Fruit fly (Drosophila melanogaster): ENCODE results near the gene PTPMT1.

PTPMT1 gene

DNA sequence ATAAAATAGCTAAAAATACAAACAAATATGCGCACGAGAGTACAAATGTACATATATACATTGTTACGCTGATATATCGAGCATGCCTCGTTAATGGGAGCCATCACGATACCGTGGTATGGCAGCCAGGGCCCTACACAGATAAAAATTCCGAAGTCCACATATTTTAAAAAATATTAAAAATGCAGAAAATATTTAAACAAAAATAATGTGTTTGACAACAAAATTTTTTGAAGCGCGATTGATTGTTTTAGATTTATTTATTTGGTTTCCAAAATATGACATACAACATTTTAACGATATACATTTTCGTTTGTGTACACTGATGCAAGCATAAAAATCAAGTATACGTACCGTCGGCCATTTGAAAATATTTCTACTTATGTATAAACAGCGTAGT, 31.4 kb upstream of the PTPMT1 start (continued):
- TF ChIP-seq CG14050 (GFP tag; IDR thresholded peaks at IDR 0.05) (peak; percentile 67), CG6254 (GFP tag; optimal IDR thresholded peaks at IDR 0.05) (no peak), Spps (tag; optimal IDR thresholded peaks at IDR 0.05) (peak; percentile 23), CG11560 (tag; IDR thresholded peaks at IDR 0.05) (peak; percentile 58; the same call in 2 of the 3 replicates), Taf1 (GFP tag; IDR thresholded peaks at IDR 0.05) (peak; percentile 70; the same call in 1 of the 2 replicates), CG9609 (GFP tag; optimal IDR thresholded peaks at IDR 0.05) (peak; percentile 43), CG8478 (optimal IDR thresholded peaks at IDR 0.05) (no peak), CG34376 (GFP tag; optimal IDR thresholded peaks at IDR 0.05) (no peak), ro (GFP tag; IDR thresholded peaks at IDR 0.05) (no peak), CG18764 (GFP tag; optimal IDR thresholded peaks at IDR 0.05) (peak; percentile 64), CG14441 (GFP tag; IDR thresholded peaks at IDR 0.05) (peak; percentile 79), Vsx1 (GFP tag; optimal IDR thresholded peaks at IDR 0.05) (peak; percentile 35), bowl (GFP tag; IDR thresholded peaks at IDR 0.05) (0 out of 2 replicates have a peak, but pooled peaks have one; percentile 35), CG7928 (GFP tag; optimal IDR thresholded peaks at IDR 0.05) (peak; percentile 55), Awh (GFP tag; IDR thresholded peaks at IDR 0.05) (0 out of 2 replicates have a peak, but pooled peaks have one; percentile 46), lov (optimal IDR thresholded peaks at IDR 0.05) (no peak), lov (GFP tag; IDR thresholded peaks at IDR 0.05) (no peak), Dad (GFP tag; optimal IDR thresholded peaks at IDR 0.05) (peak; percentile 42), Drgx (GFP tag; IDR thresholded peaks at IDR 0.05) (peak; percentile 88), grau (tag; optimal IDR thresholded peaks at IDR 0.05) (peak; percentile 87), CG32532 (GFP tag; IDR thresholded peaks at IDR 0.05) (peak; percentile 93)

DNA sequence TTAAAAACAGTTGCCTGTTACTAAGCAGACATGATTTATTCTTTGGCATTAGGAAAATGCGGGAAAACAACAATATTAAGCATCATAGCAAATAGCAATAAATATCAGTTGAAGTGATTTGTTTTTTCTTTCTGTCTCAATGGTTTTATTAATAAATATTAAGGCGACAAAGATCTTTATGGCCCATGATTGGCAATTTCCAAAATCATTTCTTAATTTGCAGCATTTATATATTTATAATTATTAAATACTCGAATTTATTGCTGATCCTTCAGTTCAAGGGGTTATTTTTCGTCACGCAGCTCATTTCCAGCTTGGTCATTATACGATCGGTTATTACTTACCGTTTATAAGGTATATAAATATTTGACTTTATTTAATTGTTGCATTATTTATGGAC, 30.5 kb upstream of the PTPMT1 start:
- TF ChIP-seq sima (GFP tag; optimal IDR thresholded peaks at IDR 0.05) = no peak
- no peak for TF ChIP-seq Hey (tag; optimal IDR thresholded peaks at IDR 0.05)
- TF ChIP-seq wdn (GFP tag; IDR thresholded peaks at IDR 0.05) = no peak
- no peak for TF ChIP-seq CG33557 (GFP tag; optimal IDR thresholded peaks at IDR 0.05)
- TF ChIP-seq CG12236 (GFP tag; optimal IDR thresholded peaks at IDR 0.05) = no peak
- TF ChIP-seq exex (tag; optimal IDR thresholded peaks at IDR 0.05) = peak; percentile 96

DNA sequence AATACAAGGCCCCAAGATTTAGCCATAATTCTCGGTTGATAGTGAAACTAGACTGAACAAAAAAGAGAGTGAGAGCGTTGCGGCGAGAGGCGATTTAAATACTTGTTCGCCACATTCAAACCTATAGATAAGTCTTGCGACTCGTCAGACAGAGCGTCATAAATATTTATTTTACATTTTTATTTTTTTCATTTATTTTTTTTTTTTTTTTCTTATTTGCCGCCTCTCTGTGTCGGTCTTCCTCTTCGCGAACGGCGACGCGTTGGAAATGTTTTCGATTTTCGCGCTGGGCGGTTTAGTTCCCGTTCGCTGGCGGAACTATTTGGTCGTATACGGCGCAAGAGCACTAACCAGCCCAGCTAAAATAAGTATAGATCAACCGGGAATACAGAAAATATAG, 30.1 kb upstream of the PTPMT1 start:
- TF ChIP-seq CG31224 (GFP tag; IDR thresholded peaks at IDR 0.05) (no peak), org-1 (GFP tag; optimal IDR thresholded peaks at IDR 0.05) (no peak), Drgx (GFP tag; IDR thresholded peaks at IDR 0.05) (peak; percentile 51; the same call in 1 of the 2 replicates), CG10543 (GFP tag; optimal IDR thresholded peaks at IDR 0.05) (peak; percentile 0), nerfin-2 (GFP tag; IDR thresholded peaks at IDR 0.05; ENCODE audit: partially characterized antibody) (0 out of 2 replicates have a peak, but pooled peaks have one; percentile 9), NC2β (GFP tag; optimal IDR thresholded peaks at IDR 0.05) (no peak), Adf1 (GFP tag; IDR thresholded peaks at IDR 0.05) (0 out of 2 replicates have a peak, but pooled peaks have one; percentile 19), CG13287 (GFP tag; IDR thresholded peaks at IDR 0.05; ENCODE audit: partially characterized antibody) (peak; percentile 22; the same call in 1 of the 2 replicates), CG17385 (GFP tag; optimal IDR thresholded peaks at IDR 0.05) (peak; percentile 45), gce (GFP tag; IDR thresholded peaks at IDR 0.05) (no peak), Trl (optimal IDR thresholded peaks at IDR 0.05) (peak in 1 of 2 experiments; percentile 31), Trl (GFP tag; optimal IDR thresholded peaks at IDR 0.05) (no peak), sens (GFP tag) (peak; percentile 41), bsh (GFP tag; optimal IDR thresholded peaks at IDR 0.05) (peak in 1 of 2 experiments; percentile 57), sob (GFP tag; IDR thresholded peaks at IDR 0.05) (0 out of 2 replicates have a peak, but pooled peaks have one; percentile 6), vvl (GFP tag; IDR thresholded peaks at IDR 0.05) (0 out of 2 replicates have a peak, but pooled peaks have one; percentile 27), lab (GFP tag; optimal IDR thresholded peaks at IDR 0.05) (peak; percentile 29), nom (GFP tag; optimal IDR thresholded peaks at IDR 0.05) (peak; percentile 88), CG32532 (GFP tag; IDR thresholded peaks at IDR 0.05) (0 out of 2 replicates have a peak, but pooled peaks have one; percentile 18), CG15514 (GFP tag; optimal IDR thresholded peaks at IDR 0.05) (peak; percentile 28)
